Fruit fly (Drosophila melanogaster) whole organism, embryonic: ENCODE results near the gene CG34417.
A peak's percentile ranks its signal among the peaks of the same experiment; 100 is the strongest.

Experiments used
- Abd-B ChIP-seq: fragments of 200-800 bp; sonication (Bioruptor generic); optimal IDR thresholded peaks from 2 replicates; lab custom pipeline; 2018; ENCODE audit warnings: missing biosample characterization, mild to moderate bottlenecking, missing genetic modification characterization, moderate library complexity
- Antp ChIP-seq: fragments of 200-800 bp; sonication (Bioruptor generic); optimal IDR thresholded peaks from 3 replicates; lab custom pipeline; 2016; ENCODE audit warnings: missing biosample characterization, missing genetic modification characterization
- CG10209 ChIP-seq: fragments of 200-800 bp; sonication (Bioruptor generic); optimal IDR thresholded peaks from 3 replicates; lab custom pipeline; 2017; ENCODE audit warnings: missing biosample characterization, mild to moderate bottlenecking, missing genetic modification characterization, missing genetic modification reagents
- CG11723 ChIP-seq: fragments of 200-800 bp; sonication (Bioruptor generic); optimal IDR thresholded peaks from 2 replicates; lab custom pipeline; 2017; ENCODE audit warnings: missing biosample characterization, mild to moderate bottlenecking, missing genetic modification characterization
- CG12391 ChIP-seq: fragments of 200-800 bp; sonication (Bioruptor generic); optimal IDR thresholded peaks from 3 replicates; lab custom pipeline; 2018; ENCODE audit warnings: missing biosample characterization, mild to moderate bottlenecking, missing genetic modification characterization, moderate library complexity
- CG12659 ChIP-seq: fragments of 200-800 bp; sonication (Bioruptor generic); optimal IDR thresholded peaks from 3 replicates; lab custom pipeline; 2017; ENCODE audit warnings: mild to moderate bottlenecking, missing biosample characterization, missing genetic modification reagents, missing genetic modification characterization
- CG12769 ChIP-seq: fragments of 200-800 bp; sonication (Bioruptor generic); optimal IDR thresholded peaks from 2 replicates; lab custom pipeline; 2019; ENCODE audit warnings: missing biosample characterization, mild to moderate bottlenecking, missing genetic modification characterization, moderate library complexity
- CG13624 ChIP-seq: fragments of 200-800 bp; sonication (Bioruptor generic); optimal IDR thresholded peaks from 2 replicates; lab custom pipeline; 2016; ENCODE audit warnings: missing biosample characterization, missing genetic modification characterization
- CG14441 ChIP-seq: fragments of 200-800 bp; sonication (Bioruptor generic); IDR thresholded peaks from 2 replicates; pipeline ENCODE4 v1.3.6; 2022; ENCODE audit warnings: missing biosample characterization, missing genetic modification characterization
- CG1603 ChIP-seq: fragments of 200-800 bp; sonication (Bioruptor generic); optimal IDR thresholded peaks from 2 replicates; lab custom pipeline; 2019; ENCODE audit warnings: missing biosample characterization, mild to moderate bottlenecking, missing genetic modification characterization, moderate library complexity
- CG17612 ChIP-seq: fragments of 200-800 bp; sonication (Bioruptor generic); IDR thresholded peaks from 2 replicates; pipeline ENCODE4 v1.3.6; 2022; ENCODE audit warnings: missing biosample characterization, missing genetic modification characterization
- CG2678 ChIP-seq: fragments of 200-800 bp; sonication (Bioruptor generic); optimal IDR thresholded peaks from 3 replicates; lab custom pipeline; 2019; ENCODE audit warnings: missing biosample characterization, mild to moderate bottlenecking, missing genetic modification characterization, moderate library complexity
- CG34224 ChIP-seq: fragments of 200-800 bp; sonication (Bioruptor generic); IDR thresholded peaks from 3 replicates; pipeline ENCODE4 v1.3.6; 2022; ENCODE audit warnings: missing biosample characterization, missing genetic modification characterization; ENCODE audit not compliant: partially characterized antibody
- CG4617 ChIP-seq: fragments of 200-800 bp; sonication (Bioruptor generic); optimal IDR thresholded peaks from 3 replicates; lab custom pipeline; 2016; ENCODE audit warnings: missing biosample characterization, missing genetic modification characterization, borderline replicate concordance
- CG6765 ChIP-seq: fragments of 200-800 bp; sonication (Bioruptor generic); optimal IDR thresholded peaks from 3 replicates; lab custom pipeline; 2017; ENCODE audit warnings: missing biosample characterization, mild to moderate bottlenecking, missing genetic modification characterization
- CG7928 ChIP-seq: fragments of 200-800 bp; sonication (Bioruptor generic); optimal IDR thresholded peaks from 2 replicates; lab custom pipeline; 2017; ENCODE audit warnings: missing biosample characterization, mild to moderate bottlenecking, missing genetic modification characterization
- CG9932 ChIP-seq: fragments of 200-800 bp; sonication (Bioruptor generic); IDR thresholded peaks from 2 replicates; pipeline ENCODE4 v1.3.6; 2022; ENCODE audit warnings: missing biosample characterization, missing genetic modification characterization
- CHES-1-like ChIP-seq: fragments of 200-800 bp; sonication (Bioruptor generic); optimal IDR thresholded peaks from 2 replicates; lab custom pipeline; 2016; ENCODE audit warnings: missing biosample characterization, missing genetic modification characterization
- CoRest ChIP-seq: fragments of 200-800 bp; sonication (Bioruptor generic); optimal IDR thresholded peaks from 3 replicates; lab custom pipeline; 2018; ENCODE audit warnings: missing biosample characterization, mild to moderate bottlenecking, missing genetic modification characterization, moderate library complexity
- Dll ChIP-seq: fragments of 200-800 bp; sonication (Bioruptor generic); IDR thresholded peaks from 4 replicates; pipeline ENCODE4 v1.3.6; 2022; ENCODE audit warnings: missing biosample characterization, missing genetic modification characterization; ENCODE audit not compliant: partially characterized antibody
- Eip74EF ChIP-seq, 2 experiments: fragments of 200-800 bp in 1 of 2; fragments of >200 bp in 1 of 2; sonication (Bioruptor generic) in 1 of 2; optimal IDR thresholded peaks; 2 replicates each; lab custom pipeline; 2017 to 2019; ENCODE audit warnings: missing biosample characterization in 2 of 2, missing genetic modification characterization in 2 of 2, mild to moderate bottlenecking in 1 of 2, moderate library complexity in 1 of 2
- HLH4C ChIP-seq: fragments of 200-800 bp; sonication (Bioruptor generic); IDR thresholded peaks from 3 replicates; pipeline ENCODE4 v1.3.6; 2022; ENCODE audit warnings: missing biosample characterization, missing genetic modification characterization; ENCODE audit not compliant: partially characterized antibody
- HLH54F ChIP-seq: fragments of 200-800 bp; sonication (Bioruptor generic); optimal IDR thresholded peaks from 3 replicates; lab custom pipeline; 2016; ENCODE audit warnings: missing biosample characterization, missing genetic modification characterization
- MTF-1 ChIP-seq: fragments of 200-800 bp; sonication (Bioruptor generic); optimal IDR thresholded peaks from 2 replicates; lab custom pipeline; 2018; ENCODE audit warnings: missing biosample characterization, mild to moderate bottlenecking, missing genetic modification characterization, borderline replicate concordance
- Med ChIP-seq: fragments of 200-800 bp; sonication (Bioruptor generic); peaks from one replicate; lab custom pipeline; 2016; ENCODE audit warnings: missing biosample characterization, missing genetic modification characterization, mild to moderate bottlenecking, inconsistent platforms, moderate library complexity
- Myb ChIP-seq: fragments of 200-800 bp; sonication (Bioruptor generic); optimal IDR thresholded peaks from 2 replicates; lab custom pipeline; 2016; ENCODE audit warnings: missing biosample characterization, missing genetic modification characterization
- NfI ChIP-seq: fragments of 200-800 bp; sonication (Bioruptor generic); optimal IDR thresholded peaks from 3 replicates; lab custom pipeline; 2018; ENCODE audit warnings: missing biosample characterization, mild to moderate bottlenecking, missing genetic modification characterization, moderate library complexity
- Rx ChIP-seq: fragments of 200-800 bp; sonication (Bioruptor generic); IDR thresholded peaks from 2 replicates; pipeline ENCODE4 v1.3.6; 2022; ENCODE audit warnings: missing biosample characterization, missing genetic modification characterization
- Sry-δ ChIP-seq: fragments of 200-800 bp; sonication (Bioruptor generic); optimal IDR thresholded peaks from 2 replicates; lab custom pipeline; 2016; ENCODE audit warnings: missing biosample characterization, missing genetic modification characterization
- az2 ChIP-seq: fragments of 200-800 bp; sonication (Bioruptor generic); optimal IDR thresholded peaks from 3 replicates; lab custom pipeline; 2016; ENCODE audit warnings: missing biosample characterization, missing genetic modification characterization
- bcd ChIP-seq: fragments of 200-800 bp; sonication (Bioruptor generic); optimal IDR thresholded peaks from 2 replicates; lab custom pipeline; 2017; ENCODE audit warnings: missing biosample characterization, mild to moderate bottlenecking, missing genetic modification characterization
- cas ChIP-seq: fragments of 200-800 bp; sonication (Bioruptor generic); IDR thresholded peaks from 2 replicates; pipeline ENCODE4 v1.3.6; 2022; ENCODE audit warnings: missing biosample characterization, missing genetic modification characterization
- chif ChIP-seq, 2 experiments: fragments of 200-800 bp; sonication (Bioruptor generic); optimal IDR thresholded peaks; 3 replicates each; lab custom pipeline; 2016; ENCODE audit warnings: missing biosample characterization in 2 of 2, missing genetic modification characterization in 2 of 2
- chinmo ChIP-seq: fragments of 200-800 bp; sonication (Bioruptor generic); IDR thresholded peaks from 4 replicates; pipeline ENCODE4 v1.3.6; 2022; ENCODE audit warnings: missing biosample characterization, missing genetic modification characterization; ENCODE audit not compliant: partially characterized antibody
- chn ChIP-seq: fragments of 200-800 bp; sonication (Bioruptor generic); optimal IDR thresholded peaks from 2 replicates; lab custom pipeline; 2016; ENCODE audit warnings: missing biosample characterization, missing genetic modification characterization
- gem ChIP-seq: fragments of 200-800 bp; sonication (Bioruptor generic); optimal IDR thresholded peaks from 2 replicates; lab custom pipeline; 2019; ENCODE audit warnings: missing biosample characterization, mild to moderate bottlenecking, missing genetic modification characterization, moderate library complexity
- gfzf ChIP-seq: fragments of 200-800 bp; sonication (Bioruptor generic); optimal IDR thresholded peaks from 2 replicates; lab custom pipeline; 2016; ENCODE audit warnings: missing biosample characterization, mild to moderate bottlenecking, missing genetic modification characterization, moderate library complexity
- ham ChIP-seq: fragments of 200-800 bp; sonication (Bioruptor generic); IDR thresholded peaks from 2 replicates; pipeline ENCODE4 v1.3.6; 2022; ENCODE audit warnings: missing biosample characterization, missing genetic modification characterization
- mam ChIP-seq: fragments of 200-800 bp; sonication (Bioruptor generic); optimal IDR thresholded peaks from 3 replicates; lab custom pipeline; 2016; ENCODE audit warnings: missing biosample characterization, missing genetic modification characterization
- nom ChIP-seq: fragments of 200-800 bp; sonication (Bioruptor generic); optimal IDR thresholded peaks from 2 replicates; lab custom pipeline; 2017; ENCODE audit warnings: missing biosample characterization, missing genetic modification characterization, mild to moderate bottlenecking, moderate library complexity, missing genetic modification reagents
- pan ChIP-seq, 4 experiments: fragments of >200 bp in 3 of 4; fragments of 200-800 bp in 1 of 4; sonication (Bioruptor generic) in 1 of 4; optimal IDR thresholded peaks in 3 of 4; IDR thresholded peaks in 1 of 4; 2 replicates each; pipeline versions ENCODE4 v1.3.6 to Lab custom; 2017 to 2022; ENCODE audit warnings: missing biosample characterization in 2 of 4, missing genetic modification characterization in 2 of 4, mixed read lengths in 1 of 4
- scrt ChIP-seq: fragments of 200-800 bp; sonication (Bioruptor generic); optimal IDR thresholded peaks from 2 replicates; lab custom pipeline; 2018; ENCODE audit warnings: missing biosample characterization, mild to moderate bottlenecking, missing genetic modification characterization, moderate library complexity
- sna ChIP-seq: fragments of 200-800 bp; sonication (Bioruptor generic); IDR thresholded peaks from 2 replicates; pipeline ENCODE4 v1.3.6; 2022; ENCODE audit warnings: missing biosample characterization, missing genetic modification characterization; ENCODE audit not compliant: partially characterized antibody
- stwl ChIP-seq: fragments of 200-800 bp; sonication (Bioruptor generic); optimal IDR thresholded peaks from 3 replicates; lab custom pipeline; 2018; ENCODE audit warnings: missing biosample characterization, mild to moderate bottlenecking, missing genetic modification characterization, moderate library complexity
- tin ChIP-seq: fragments of 200-800 bp; sonication (Bioruptor generic); optimal IDR thresholded peaks from 3 replicates; lab custom pipeline; 2016; ENCODE audit warnings: missing biosample characterization, missing genetic modification characterization
- tio ChIP-seq: fragments of 200-800 bp; sonication (Bioruptor generic); optimal IDR thresholded peaks from 2 replicates; lab custom pipeline; 2017; ENCODE audit warnings: missing biosample characterization, missing genetic modification characterization, inconsistent platforms
- wdn ChIP-seq: fragments of 200-800 bp; sonication (Bioruptor generic); IDR thresholded peaks from 2 replicates; pipeline ENCODE4 v1.3.6; 2022; ENCODE audit warnings: missing biosample characterization, missing genetic modification characterization
- zen2 ChIP-seq: fragments of 200-800 bp; sonication (Bioruptor generic); IDR thresholded peaks from 3 replicates; pipeline ENCODE4 v1.3.6; 2022; ENCODE audit warnings: missing biosample characterization, missing genetic modification characterization; ENCODE audit not compliant: partially characterized antibody

Gene CG34417

dm6 chrX:6590681-6591289 lies 50.2 kb downstream of the CG34417 start, which contains the start of gene Pat1 (continued):
- TF ChIP-seq cas (no peak), wdn (no peak), CG14441 (no peak), CHES-1-like (GFP tag; lab: Kevin White, UChicago) (peak; percentile 18), MTF-1 (no peak), CG2678 (no peak), chif (GFP tag; optimal IDR thresholded peaks at IDR 0.05; lab: Kevin White, UChicago) (no peak), mam (GFP tag; lab: Kevin White, UChicago) (peak; percentile 18), CG6765 (GFP tag; lab: Kevin White, UChicago) (peak; percentile 5), scrt (GFP tag; lab: Kevin White, UChicago) (no peak), tin (GFP tag; lab: Kevin White, UChicago) (no peak), Antp (no peak), zen2 (peak; percentile 79), Abd-B (GFP tag; lab: Kevin White, UChicago) (no peak), Rx (GFP tag; lab: Robert Waterston, UW) (no peak), CG1603 (tag; lab: Kevin White, UChicago) (peak; percentile 77), CG12391 (tag; lab: Kevin White, UChicago) (peak; percentile 27), tio (GFP tag; lab: Kevin White, UChicago) (no peak), CG7928 (GFP tag; lab: Kevin White, UChicago) (peak; percentile 31), gem (no peak), CG13624 (peak; percentile 53), CG12769 (peak; percentile 18), Eip74EF (GFP tag; optimal IDR thresholded peaks at IDR 0.05; lab: Kevin White, UChicago) (peak in 1 of 2 experiments; percentile 5), CG17612 (GFP tag; lab: Robert Waterston, UW) (no peak), stwl (peak; percentile 91), chinmo (GFP tag; lab: Robert Waterston, UW) (peak; percentile 93), CG10209 (no peak), nom (GFP tag; lab: Kevin White, UChicago) (peak; percentile 28), pan (optimal IDR thresholded peaks at IDR 0.05; lab: Kevin White, UChicago) (no peak), pan (GFP tag; optimal IDR thresholded peaks at IDR 0.05 in 1 of 2, IDR thresholded peaks at IDR 0.05 in 1 of 2) (peak in 1 of 2 experiments; percentile 12), Sry-δ (GFP tag; lab: Kevin White, UChicago) (peak; percentile 95), HLH54F (GFP tag; lab: Kevin White, UChicago) (peak; percentile 5), NfI (GFP tag; lab: Kevin White, UChicago) (peak; percentile 10), ham (GFP tag; lab: Robert Waterston, UW) (no peak), Myb (peak; percentile 76), CoRest (tag; lab: Kevin White, UChicago) (peak; percentile 28), CG11723 (GFP tag; lab: Kevin White, UChicago) (peak; percentile 58), CG4617 (peak; percentile 76), bcd (no peak), chn (GFP tag; lab: Kevin White, UChicago) (no peak), HLH4C (GFP tag; lab: Robert Waterston, UW) (peak; percentile 83), CG9932 (GFP tag; lab: Robert Waterston, UW) (peak; percentile 60; the same call in 1 of the 2 replicates), CG34224 (peak; percentile 78), CG12659 (GFP tag; lab: Kevin White, UChicago) (peak; percentile 83), az2 (no peak), sna (GFP tag; lab: Robert Waterston, UW) (peak; percentile 77), Dll (GFP tag; lab: Robert Waterston, UW) (peak; percentile 86), gfzf (peak; percentile 74), Med (peak; percentile 91)
